Worm (Caenorhabditis elegans): Measurements from ENCODE around the gene Y82E9BL.12.
"Not testable (repeated sequence)": the region's sequence is repeated elsewhere in the genome, so short reads cannot be mapped to it uniquely, and the experiment has no call there.

DNA sequence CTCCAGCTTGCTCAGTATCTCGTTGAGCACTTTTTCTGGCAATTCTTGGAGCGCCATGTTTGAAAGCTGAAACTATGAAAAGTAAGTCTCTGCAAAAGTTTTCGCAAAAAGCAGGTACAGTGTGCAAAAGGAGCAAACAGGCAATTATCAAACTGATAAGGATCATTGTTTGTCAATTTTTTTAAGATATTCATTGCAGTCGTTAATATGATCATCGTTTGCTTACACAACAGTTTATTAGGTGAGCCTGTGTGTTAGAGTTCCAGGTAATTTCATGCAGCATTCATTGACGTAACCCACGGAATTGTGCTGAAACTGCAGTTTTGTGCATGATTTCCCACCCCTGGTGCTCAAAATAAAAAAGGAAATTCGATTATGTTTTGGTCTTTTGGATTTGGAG lies 42.2 kb upstream of the Y82E9BL.12 start, which contains the start of gene fbxa-151:
- not testable (repeated sequence) for TF ChIP-seq ztf-11 (tag; optimal IDR thresholded peaks at IDR 0.05); mbf-1 (tag; optimal IDR thresholded peaks at IDR 0.05); lin-13 (GFP tag; optimal IDR thresholded peaks at IDR 0.05); nhr-11 (tag; optimal IDR thresholded peaks at IDR 0.05); nhr-6 (tag; optimal IDR thresholded peaks at IDR 0.05); lin-11 (tag; optimal IDR thresholded peaks at IDR 0.05); unc-55 (GFP tag; optimal IDR thresholded peaks at IDR 0.05); ceh-82 (tag; optimal IDR thresholded peaks at IDR 0.05)
